Worm (Caenorhabditis elegans): ENCODE results near the gene T13C2.3.

T13C2.3 gene

ce11 chrII:6827388-6827787 lies 38.3 kb downstream of the T13C2.3 start:
- TF ChIP-seq unc-55 (GFP tag; optimal IDR thresholded peaks at IDR 0.05) (peak; percentile 33), R02D3.7 (tag; optimal IDR thresholded peaks at IDR 0.05) (no peak), skn-1 (tag; optimal IDR thresholded peaks at IDR 0.05) (no peak), blmp-1 (tag; optimal IDR thresholded peaks at IDR 0.05; ENCODE audit: insufficient read depth) (peak; percentile 77), ceh-82 (tag; optimal IDR thresholded peaks at IDR 0.05) (no peak), elt-1 (tag; optimal IDR thresholded peaks at IDR 0.05) (no peak), nhr-21 (tag; optimal IDR thresholded peaks at IDR 0.05) (peak; percentile 54), sem-4 (tag; optimal IDR thresholded peaks at IDR 0.05) (peak; percentile 76), mab-5 (tag; optimal IDR thresholded peaks at IDR 0.05) (peak; percentile 63), nhr-237 (tag; optimal IDR thresholded peaks at IDR 0.05) (no peak), unc-39 (tag; optimal IDR thresholded peaks at IDR 0.05) (no peak), lsy-2 (tag; optimal IDR thresholded peaks at IDR 0.05) (peak in 1 of 2 experiments; percentile 42), ztf-1 (GFP tag; conservative IDR thresholded peaks at IDR 0.05) (no peak), snpc-4 (tag; optimal IDR thresholded peaks at IDR 0.05) (peak; percentile 17), lin-13 (GFP tag; optimal IDR thresholded peaks at IDR 0.05) (peak; percentile 35), lin-11 (tag; optimal IDR thresholded peaks at IDR 0.05) (no peak), alr-1 (tag; optimal IDR thresholded peaks at IDR 0.05) (no peak), sma-9 (GFP tag; optimal IDR thresholded peaks at IDR 0.05) (peak; percentile 94), sma-9 (tag; optimal IDR thresholded peaks at IDR 0.05) (no peak), unc-62 (GFP tag; optimal IDR thresholded peaks at IDR 0.05) (no peak), ztf-4 (tag; optimal IDR thresholded peaks at IDR 0.05) (no peak), nhr-23 (tag; optimal IDR thresholded peaks at IDR 0.05) (no peak), nhr-11 (tag; optimal IDR thresholded peaks at IDR 0.05) (no peak), egl-27 (tag; optimal IDR thresholded peaks at IDR 0.05) (peak; percentile 70), crh-2 (tag; optimal IDR thresholded peaks at IDR 0.05) (peak; percentile 48), sma-3 (GFP tag; optimal IDR thresholded peaks at IDR 0.05) (peak; percentile 72), ama-1 (optimal IDR thresholded peaks at IDR 0.05) (no peak), lin-39 (tag; optimal IDR thresholded peaks at IDR 0.05) (no peak), Y55F3AM.14 (GFP tag; optimal IDR thresholded peaks at IDR 0.05) (no peak), elt-3 (tag; optimal IDR thresholded peaks at IDR 0.05) (no peak), peb-1 (tag; optimal IDR thresholded peaks at IDR 0.05) (no peak), aly-2 (tag; optimal IDR thresholded peaks at IDR 0.05) (no peak), C34F6.9 (tag; optimal IDR thresholded peaks at IDR 0.05) (peak; percentile 57), nhr-129 (tag; optimal IDR thresholded peaks at IDR 0.05) (peak; percentile 72), mbf-1 (tag; optimal IDR thresholded peaks at IDR 0.05) (no peak), zag-1 (tag; optimal IDR thresholded peaks at IDR 0.05) (peak; percentile 11), nhr-6 (tag; optimal IDR thresholded peaks at IDR 0.05) (peak; percentile 22), F13H6.1 (tag; optimal IDR thresholded peaks at IDR 0.05) (peak; percentile 87), mdl-1 (tag; optimal IDR thresholded peaks at IDR 0.05) (peak; percentile 13 to 14), dmd-4 (tag; optimal IDR thresholded peaks at IDR 0.05) (no peak), ztf-11 (tag; optimal IDR thresholded peaks at IDR 0.05) (no peak), nhr-12 (tag; optimal IDR thresholded peaks at IDR 0.05) (no peak), gmeb-1 (tag; optimal IDR thresholded peaks at IDR 0.05) (peak; percentile 32), nhr-10 (tag; optimal IDR thresholded peaks at IDR 0.05) (no peak), ZK546.5 (tag; optimal IDR thresholded peaks at IDR 0.05) (no peak), nhr-77 (tag; optimal IDR thresholded peaks at IDR 0.05) (no peak), nhr-25 (tag; optimal IDR thresholded peaks at IDR 0.05) (peak; percentile 64), ceh-16 (tag; optimal IDR thresholded peaks at IDR 0.05) (peak; percentile 98), fos-1 (tag; optimal IDR thresholded peaks at IDR 0.05) (peak; percentile 39)

All from whole organism, L2 larva.